Worm (Caenorhabditis elegans): Measurements from ENCODE around the gene cdh-8.
A peak's percentile ranks its signal among the peaks of the same experiment; 100 is the strongest.

The cdh-8 gene

ce11 chrIV:408892-409291 is 69.3 kb downstream of the cdh-8 start:
- peak; percentile 19 for TF ChIP-seq nhr-80 (tag; optimal IDR thresholded peaks at IDR 0.05)
- no peak for TF ChIP-seq C06A6.2 (GFP tag; conservative IDR thresholded peaks at IDR 0.05)
- no peak for TF ChIP-seq fkh-3 (tag; optimal IDR thresholded peaks at IDR 0.05)
- TF ChIP-seq Y53F4B.3 (GFP tag; IDR thresholded peaks at IDR 0.05), result no peak

Data from whole organism, young adult.